Worm (Caenorhabditis elegans) whole organism, young adult: ENCODE data around the gene nhr-232.

Source experiments
- F52B5.7 ChIP-seq: sonication (generic microtip); optimal IDR thresholded peaks from 2 replicates; lab custom pipeline; 2016; ENCODE audit warnings: mild to moderate bottlenecking, missing genetic modification characterization, missing compliant biosample characterization
- T07F8.4 ChIP-seq: sonication (generic microtip); optimal IDR thresholded peaks from 2 replicates; lab custom pipeline; 2016; ENCODE audit warnings: mild to moderate bottlenecking, missing genetic modification characterization, moderate library complexity, missing compliant biosample characterization
- T26A5.8 ChIP-seq: sonication (generic microtip); optimal IDR thresholded peaks from 2 replicates; lab custom pipeline; 2016; ENCODE audit warnings: missing genetic modification characterization, missing compliant biosample characterization
- Y95B8A.8 ChIP-seq: fragments of 200-800 bp; sonication (Bioruptor generic); IDR thresholded peaks from 2 replicates; pipeline ENCODE4 v1.3.6; 2022; ENCODE audit warnings: missing genetic modification reagents, missing genetic modification characterization, missing compliant biosample characterization
- akir-1 ChIP-seq: fragments of 200-800 bp; sonication (Bioruptor generic); optimal IDR thresholded peaks from 2 replicates; lab custom pipeline; 2018; ENCODE audit warnings: mild to moderate bottlenecking, missing genetic modification characterization, moderate library complexity, missing compliant biosample characterization
- aptf-3 ChIP-seq: fragments of 200-800 bp; sonication (Bioruptor generic); IDR thresholded peaks from 2 replicates; pipeline ENCODE4 v1.3.6; 2022; ENCODE audit warnings: missing genetic modification characterization, missing compliant biosample characterization
- athp-1 ChIP-seq: sonication (generic microtip); optimal IDR thresholded peaks from 2 replicates; lab custom pipeline; 2017; ENCODE audit warnings: mild to moderate bottlenecking, missing genetic modification characterization, missing compliant biosample characterization
- attf-3 ChIP-seq: fragments of 200-800 bp; sonication (Bioruptor generic); conservative IDR thresholded peaks from 2 replicates; pipeline ENCODE4 v1.3.6; 2022; ENCODE audit warnings: missing genetic modification reagents, missing genetic modification characterization, missing compliant biosample characterization
- attf-5 ChIP-seq: fragments of 200-800 bp; sonication (Bioruptor generic); optimal IDR thresholded peaks from 2 replicates; lab custom pipeline; 2018; ENCODE audit warnings: mild to moderate bottlenecking, missing genetic modification characterization, missing compliant biosample characterization
- ceh-79 ChIP-seq: sonication (generic microtip); optimal IDR thresholded peaks from 2 replicates; lab custom pipeline; 2017; ENCODE audit warnings: mild to moderate bottlenecking, missing genetic modification characterization, missing compliant biosample characterization
- ceh-91 ChIP-seq: fragments of 200-800 bp; sonication (Bioruptor generic); IDR thresholded peaks from 2 replicates; pipeline ENCODE4 v1.3.6; 2022; ENCODE audit warnings: missing genetic modification reagents, missing genetic modification characterization, missing compliant biosample characterization
- chd-7 ChIP-seq: sonication (generic microtip); optimal IDR thresholded peaks from 2 replicates; lab custom pipeline; 2016; ENCODE audit warnings: mild to moderate bottlenecking, missing genetic modification characterization, moderate library complexity, missing compliant biosample characterization
- dpl-1 ChIP-seq: fragments of 150-350 bp; optimal IDR thresholded peaks from 2 replicates; lab custom pipeline; 2014; ENCODE audit warnings: missing biosample characterization, missing genetic modification reagents, missing genetic modification characterization
- gei-17 ChIP-seq: fragments of 200-800 bp; sonication (Bioruptor generic); optimal IDR thresholded peaks from 2 replicates; lab custom pipeline; 2018; ENCODE audit warnings: mild to moderate bottlenecking, missing genetic modification characterization, missing compliant biosample characterization
- hmg-20 ChIP-seq: fragments of 200-800 bp; sonication (Bioruptor generic); IDR thresholded peaks from 2 replicates; pipeline ENCODE4 v1.3.6; 2022; ENCODE audit warnings: missing genetic modification reagents, missing genetic modification characterization, missing compliant biosample characterization
- hrde-1 ChIP-seq: sonication (generic microtip); optimal IDR thresholded peaks from 2 replicates; lab custom pipeline; 2016; ENCODE audit warnings: missing genetic modification characterization, mild to moderate bottlenecking, missing compliant biosample characterization, moderate library complexity, missing genotype, missing genetic modification reagents, borderline replicate concordance
- lin-35 ChIP-seq, 3 experiments: fragments of 150-350 bp in 2 of 3; sonication (generic microtip) in 1 of 3; optimal IDR thresholded peaks; 2 replicates each; lab custom pipeline; 2014 to 2018; ENCODE audit warnings: missing biosample characterization in 3 of 3, missing genetic modification characterization in 3 of 3, missing genetic modification reagents in 3 of 3
- lir-1 ChIP-seq: fragments of 200-800 bp; sonication (Bioruptor generic); conservative IDR thresholded peaks from 2 replicates; pipeline ENCODE4 v1.3.6; 2022; ENCODE audit warnings: missing genetic modification reagents, missing genetic modification characterization, missing compliant biosample characterization
- mes-4 ChIP-seq: sonication (generic microtip); optimal IDR thresholded peaks from 2 replicates; lab custom pipeline; 2016; ENCODE audit warnings: missing genotype, missing genetic modification characterization, missing compliant biosample characterization
- mxl-1 ChIP-seq: sonication (generic microtip); optimal IDR thresholded peaks from 2 replicates; lab custom pipeline; 2016; ENCODE audit warnings: missing genetic modification characterization, missing compliant biosample characterization
- sdz-38 ChIP-seq: sonication (generic microtip); optimal IDR thresholded peaks from 2 replicates; lab custom pipeline; 2016; ENCODE audit warnings: missing genotype, missing genetic modification characterization, missing compliant biosample characterization
- snpc-3.4 ChIP-seq: sonication (generic microtip); optimal IDR thresholded peaks from 2 replicates; lab custom pipeline; 2017; ENCODE audit warnings: missing genetic modification characterization, mild to moderate bottlenecking, missing compliant biosample characterization, antibody characterized with exemption, moderate library complexity, missing genotype, missing genetic modification reagents
- tbp1 ChIP-seq: fragments of 200-800 bp; sonication (Bioruptor generic); optimal IDR thresholded peaks from 2 replicates; lab custom pipeline; 2018; ENCODE audit warnings: mild to moderate bottlenecking, missing genetic modification characterization, missing compliant biosample characterization
- unc-130 ChIP-seq: sonication (generic microtip); optimal IDR thresholded peaks from 2 replicates; lab custom pipeline; 2016; ENCODE audit warnings: missing genetic modification reagents, missing genetic modification characterization, missing compliant biosample characterization
- unc-62 ChIP-seq: fragments of 150-350 bp; optimal IDR thresholded peaks from 2 replicates; lab custom pipeline; 2014; ENCODE audit warnings: missing biosample characterization, missing genetic modification reagents, missing genetic modification characterization
- ztf-25 ChIP-seq: fragments of 200-800 bp; sonication (Bioruptor generic); IDR thresholded peaks from 2 replicates; pipeline ENCODE4 v1.3.6; 2022; ENCODE audit warnings: missing genetic modification reagents, missing genetic modification characterization, missing compliant biosample characterization

Gene nhr-232

ce11 chrV:10297099-10297498, 41.1 kb downstream of the nhr-232 start, which contains the start of gene B0024.4:
TSS of gene B0024.4 (plus strand) at chrV:10297399.
- no peak for TF ChIP-seq gei-17
- TF ChIP-seq F52B5.7 (tag; lab: Kevin White, UChicago), result no peak
- no peak for TF ChIP-seq unc-62
- no peak for TF ChIP-seq mes-4 (tag; lab: Kevin White, UChicago)
- no peak for TF ChIP-seq snpc-3.4 (tag; lab: Kevin White, UChicago)
- no peak for TF ChIP-seq mxl-1 (tag; lab: Kevin White, UChicago)
- TF ChIP-seq chd-7 (tag; lab: Kevin White, UChicago), result no peak
- TF ChIP-seq T07F8.4 (tag; lab: Kevin White, UChicago), result no peak

- TF ChIP-seq aptf-3 (no peak), lin-35 (GFP tag; optimal IDR thresholded peaks at IDR 0.05; lab: Kevin White, UChicago) (no peak), Y95B8A.8 (GFP tag; lab: Robert Waterston, UW) (no peak), hrde-1 (no peak), unc-130 (GFP tag; lab: Kevin White, UChicago) (no peak), dpl-1 (GFP tag; lab: Kevin White, UChicago) (no peak), ceh-79 (no peak), athp-1 (tag; lab: Kevin White, UChicago) (no peak), akir-1 (GFP tag; lab: Kevin White, UChicago) (no peak), ceh-91 (GFP tag; lab: Robert Waterston, UW) (no peak), mxl-1 (tag; lab: Kevin White, UChicago) (no peak), ztf-25 (GFP tag; lab: Robert Waterston, UW) (no peak), attf-3 (no peak), attf-5 (GFP tag; lab: Kevin White, UChicago) (no peak), sdz-38 (tag; lab: Kevin White, UChicago) (no peak), T26A5.8 (tag; lab: Kevin White, UChicago) (no peak), hmg-20 (GFP tag; lab: Robert Waterston, UW) (no peak), lir-1 (no peak), tbp1 (no peak)
- TF ChIP-seq, all 124 proteins: peak for 0
Measured at ce11 chrV:10307283-10307682, 51.3 kb downstream of the nhr-232 start, which contains the start of gene che-12. TSS of gene che-12 (minus strand) at chrV:10307383.
